Worm (Caenorhabditis elegans) whole organism, young adult: ENCODE results near the gene C08E3.15.

Experiments used
- B0035.1 ChIP-seq: sonication (generic microtip); optimal IDR thresholded peaks from 2 replicates; lab custom pipeline; 2016; ENCODE audit warnings: missing genetic modification characterization, mild to moderate bottlenecking, missing compliant biosample characterization, missing genotype, missing genetic modification reagents
- B0261.1 ChIP-seq: sonication (generic microtip); optimal IDR thresholded peaks from 2 replicates; lab custom pipeline; 2016; ENCODE audit warnings: mild to moderate bottlenecking, missing genetic modification characterization, moderate library complexity, missing compliant biosample characterization
- C17E4.6 ChIP-seq: fragments of 200-800 bp; sonication (Bioruptor generic); IDR thresholded peaks from 2 replicates; pipeline ENCODE4 v1.3.6; 2022; ENCODE audit warnings: missing genetic modification reagents, missing genetic modification characterization, missing compliant biosample characterization
- D2030.7 ChIP-seq: fragments of 200-800 bp; sonication (Bioruptor generic); IDR thresholded peaks from 2 replicates; pipeline ENCODE4 v1.3.6; 2022; ENCODE audit warnings: missing genetic modification reagents, missing genetic modification characterization, missing compliant biosample characterization
- F10E7.11 ChIP-seq: sonication (generic microtip); optimal IDR thresholded peaks from 2 replicates; lab custom pipeline; 2017; ENCODE audit warnings: mild to moderate bottlenecking, missing genetic modification characterization, moderate library complexity, missing compliant biosample characterization
- F23B12.7 ChIP-seq: sonication (generic microtip); optimal IDR thresholded peaks from 2 replicates; lab custom pipeline; 2017; ENCODE audit warnings: missing genetic modification characterization, mild to moderate bottlenecking, missing compliant biosample characterization, antibody characterized with exemption, moderate library complexity; ENCODE audit not compliant: insufficient read depth
- F33H1.4 ChIP-seq: fragments of 200-800 bp; sonication (Bioruptor generic); IDR thresholded peaks from 2 replicates; pipeline ENCODE4 v1.3.6; 2022; ENCODE audit warnings: missing genetic modification reagents, missing genetic modification characterization, missing compliant biosample characterization
- F39B2.1 ChIP-seq: fragments of 200-800 bp; sonication (Bioruptor generic); IDR thresholded peaks from 2 replicates; pipeline ENCODE4 v1.3.6; 2022; ENCODE audit warnings: missing genetic modification reagents, missing genetic modification characterization, missing compliant biosample characterization
- F49E8.2 ChIP-seq: sonication (generic microtip); optimal IDR thresholded peaks from 3 replicates; lab custom pipeline; 2017; ENCODE audit warnings: missing genetic modification characterization, mild to moderate bottlenecking, missing compliant biosample characterization, antibody characterized with exemption, moderate library complexity; ENCODE audit not compliant: insufficient read depth
- F52B5.7 ChIP-seq: sonication (generic microtip); optimal IDR thresholded peaks from 2 replicates; lab custom pipeline; 2016; ENCODE audit warnings: mild to moderate bottlenecking, missing genetic modification characterization, missing compliant biosample characterization
- K12H6.12 ChIP-seq: fragments of 200-800 bp; sonication (Bioruptor generic); optimal IDR thresholded peaks from 2 replicates; lab custom pipeline; 2018; ENCODE audit warnings: mild to moderate bottlenecking, missing genetic modification characterization, missing compliant biosample characterization
- Y95B8A.8 ChIP-seq: fragments of 200-800 bp; sonication (Bioruptor generic); IDR thresholded peaks from 2 replicates; pipeline ENCODE4 v1.3.6; 2022; ENCODE audit warnings: missing genetic modification reagents, missing genetic modification characterization, missing compliant biosample characterization
- atf-7 ChIP-seq: sonication (generic microtip); optimal IDR thresholded peaks from 2 replicates; lab custom pipeline; 2017; ENCODE audit warnings: mild to moderate bottlenecking, missing genetic modification characterization, missing compliant biosample characterization
- bed-2 ChIP-seq: fragments of 200-800 bp; sonication (Bioruptor generic); IDR thresholded peaks from 2 replicates; pipeline ENCODE4 v1.3.6; 2022; ENCODE audit warnings: missing genetic modification reagents, missing genetic modification characterization, missing compliant biosample characterization
- cebp-2 ChIP-seq: fragments of 200-800 bp; sonication (Bioruptor generic); IDR thresholded peaks from 2 replicates; pipeline ENCODE4 v1.3.6; 2022; ENCODE audit warnings: missing genetic modification characterization, missing compliant biosample characterization
- ceh-40 ChIP-seq: fragments of 200-800 bp; sonication (Bioruptor generic); IDR thresholded peaks from 2 replicates; pipeline ENCODE4 v1.3.6; 2022; ENCODE audit warnings: missing genetic modification characterization, missing compliant biosample characterization
- dox-1 ChIP-seq: fragments of 200-800 bp; sonication (Bioruptor generic); IDR thresholded peaks from 2 replicates; pipeline ENCODE4 v1.3.6; 2022; ENCODE audit warnings: missing genetic modification reagents, missing genetic modification characterization, missing compliant biosample characterization
- ekl-4 ChIP-seq: fragments of 200-800 bp; sonication (Bioruptor generic); IDR thresholded peaks from 2 replicates; pipeline ENCODE4 v1.3.6; 2022; ENCODE audit warnings: missing genetic modification reagents, missing genetic modification characterization, missing compliant biosample characterization
- hlh-12 ChIP-seq: sonication (generic microtip); optimal IDR thresholded peaks from 2 replicates; lab custom pipeline; 2016; ENCODE audit warnings: missing genetic modification characterization, missing compliant biosample characterization
- hmg-1.2 ChIP-seq: fragments of 200-800 bp; sonication (Bioruptor generic); IDR thresholded peaks from 2 replicates; pipeline ENCODE4 v1.3.6; 2022; ENCODE audit warnings: missing genetic modification reagents, missing genetic modification characterization, missing compliant biosample characterization
- lin-26 ChIP-seq: fragments of 200-800 bp; sonication (Bioruptor generic); IDR thresholded peaks from 2 replicates; pipeline ENCODE4 v1.3.6; 2022; ENCODE audit warnings: missing genetic modification reagents, missing genetic modification characterization, missing compliant biosample characterization
- lin-35 ChIP-seq, 3 experiments: fragments of 150-350 bp in 2 of 3; sonication (generic microtip) in 1 of 3; optimal IDR thresholded peaks; 2 replicates each; lab custom pipeline; 2014 to 2018; ENCODE audit warnings: missing biosample characterization in 3 of 3, missing genetic modification characterization in 3 of 3, missing genetic modification reagents in 3 of 3
- lin-54 ChIP-seq: fragments of 200-800 bp; sonication (Bioruptor generic); optimal IDR thresholded peaks from 2 replicates; lab custom pipeline; 2018; ENCODE audit warnings: mild to moderate bottlenecking, missing genetic modification characterization, missing compliant biosample characterization
- lir-1 ChIP-seq: fragments of 200-800 bp; sonication (Bioruptor generic); conservative IDR thresholded peaks from 2 replicates; pipeline ENCODE4 v1.3.6; 2022; ENCODE audit warnings: missing genetic modification reagents, missing genetic modification characterization, missing compliant biosample characterization
- madf-10 ChIP-seq: sonication (generic microtip); optimal IDR thresholded peaks from 2 replicates; lab custom pipeline; 2016; ENCODE audit warnings: mild to moderate bottlenecking, missing genetic modification characterization, missing compliant biosample characterization
- madf-3 ChIP-seq: fragments of 200-800 bp; sonication (Bioruptor generic); IDR thresholded peaks from 2 replicates; pipeline ENCODE4 v1.3.6; 2022; ENCODE audit warnings: missing genetic modification reagents, missing genetic modification characterization, missing compliant biosample characterization
- nfya-2 ChIP-seq: fragments of 200-800 bp; sonication (Bioruptor generic); IDR thresholded peaks from 2 replicates; pipeline ENCODE4 v1.3.6; 2022; ENCODE audit warnings: missing genetic modification reagents, missing genetic modification characterization, missing compliant biosample characterization
- nhr-80 ChIP-seq: sonication (generic microtip); optimal IDR thresholded peaks from 2 replicates; lab custom pipeline; 2016; ENCODE audit warnings: missing genetic modification characterization, missing compliant biosample characterization
- rcor-1 ChIP-seq: fragments of 200-800 bp; sonication (Bioruptor generic); IDR thresholded peaks from 2 replicates; pipeline ENCODE4 v1.3.6; 2022; ENCODE audit warnings: missing genetic modification reagents, missing genetic modification characterization, missing compliant biosample characterization
- rpc-1 ChIP-seq, 2 experiments: fragments of 150-350 bp in 1 of 2; sonication (generic microtip) in 1 of 2; optimal IDR thresholded peaks; 2 replicates each; lab custom pipeline; 2014 to 2018; ENCODE audit warnings: missing biosample characterization in 1 of 2, missing genetic modification characterization in 1 of 2, missing genetic modification reagents in 1 of 2, missing genotype in 1 of 2
- sdz-38 ChIP-seq: sonication (generic microtip); optimal IDR thresholded peaks from 2 replicates; lab custom pipeline; 2016; ENCODE audit warnings: missing genotype, missing genetic modification characterization, missing compliant biosample characterization
- somi-1 ChIP-seq: fragments of 200-800 bp; sonication (Bioruptor generic); optimal IDR thresholded peaks from 2 replicates; lab custom pipeline; 2018; ENCODE audit warnings: mild to moderate bottlenecking, missing genetic modification characterization, missing compliant biosample characterization
- sptf-2 ChIP-seq: fragments of 200-800 bp; sonication (Bioruptor generic); optimal IDR thresholded peaks from 2 replicates; lab custom pipeline; 2018; ENCODE audit warnings: mild to moderate bottlenecking, missing genetic modification characterization, missing compliant biosample characterization
- tbp1 ChIP-seq: fragments of 200-800 bp; sonication (Bioruptor generic); optimal IDR thresholded peaks from 2 replicates; lab custom pipeline; 2018; ENCODE audit warnings: mild to moderate bottlenecking, missing genetic modification characterization, missing compliant biosample characterization
- unc-62 ChIP-seq: fragments of 150-350 bp; optimal IDR thresholded peaks from 2 replicates; lab custom pipeline; 2014; ENCODE audit warnings: missing biosample characterization, missing genetic modification reagents, missing genetic modification characterization
- zfh-2 ChIP-seq: fragments of 200-800 bp; sonication (Bioruptor generic); conservative IDR thresholded peaks from 2 replicates; pipeline ENCODE4 v1.3.6; 2022; ENCODE audit warnings: missing genetic modification reagents, missing genetic modification characterization, missing compliant biosample characterization
- ztf-25 ChIP-seq: fragments of 200-800 bp; sonication (Bioruptor generic); IDR thresholded peaks from 2 replicates; pipeline ENCODE4 v1.3.6; 2022; ENCODE audit warnings: missing genetic modification reagents, missing genetic modification characterization, missing compliant biosample characterization
- ztf-3 ChIP-seq: fragments of 200-800 bp; sonication (Bioruptor generic); optimal IDR thresholded peaks from 2 replicates; lab custom pipeline; 2018; ENCODE audit warnings: mild to moderate bottlenecking, missing genetic modification characterization, missing compliant biosample characterization

C08E3.15 gene

DNA sequence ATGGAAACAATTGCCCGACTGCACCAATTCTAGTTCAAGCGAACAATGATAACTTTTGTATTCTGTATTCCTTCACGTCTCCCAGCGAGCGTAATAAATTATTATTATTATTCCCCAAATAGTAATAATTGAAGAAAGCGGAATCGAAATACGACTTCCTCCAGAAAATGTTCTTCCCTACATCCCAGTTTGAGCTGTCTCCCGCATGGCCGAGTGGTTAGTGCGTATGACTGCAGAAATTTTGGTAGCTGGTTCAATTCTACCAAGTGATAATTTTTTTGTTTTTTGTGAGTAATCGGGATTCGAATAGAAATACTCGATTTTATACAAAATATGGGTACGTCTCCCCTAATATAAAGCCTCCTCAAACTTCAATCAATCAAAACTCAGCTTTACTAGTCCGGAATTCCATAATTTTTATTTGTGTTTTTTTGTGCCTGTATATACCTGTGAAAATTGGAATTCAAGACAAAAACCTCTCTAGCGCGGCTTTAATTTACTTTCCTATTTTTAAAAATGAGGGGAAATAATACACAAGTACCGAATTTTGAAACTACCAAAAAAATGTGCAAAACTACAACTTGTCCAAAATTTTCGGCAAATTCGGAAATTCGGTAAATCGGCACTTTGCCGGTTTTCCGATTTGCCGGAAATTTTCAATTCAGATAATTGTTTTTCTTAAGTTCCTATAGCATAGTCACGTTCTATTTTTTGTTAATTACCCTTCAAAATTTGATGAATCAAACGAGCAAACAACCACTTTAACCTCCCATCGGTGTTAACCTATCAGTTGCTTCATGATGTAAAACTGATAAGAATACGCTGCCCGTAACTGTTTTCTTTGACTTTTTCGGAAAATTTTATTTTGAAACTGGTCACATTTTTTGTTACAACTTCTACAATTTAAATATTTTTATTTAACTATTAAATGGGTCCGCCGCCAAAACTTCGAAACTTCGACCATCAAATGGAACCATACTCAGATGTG, 30.3 kb downstream of the C08E3.15 start, which contains the start of gene bath-46:
Gene bath-46, plus strand, starts transcription at position 806 of the 988 bp plus-strand sequence.
- TF ChIP-seq ztf-25 (GFP tag; lab: Robert Waterston, UW) (0 out of 2 replicates have a peak, but pooled peaks have one; percentile 69), lin-35 (GFP tag; optimal IDR thresholded peaks at IDR 0.05; lab: Kevin White, UChicago) (no peak), K12H6.12 (tag; lab: Kevin White, UChicago) (no peak), madf-10 (tag; lab: Kevin White, UChicago) (no peak), F52B5.7 (no peak), F23B12.7 (tag; lab: Kevin White, UChicago) (no peak), nhr-80 (tag; lab: Kevin White, UChicago) (peak; percentile 38), bed-2 (GFP tag; lab: Robert Waterston, UW) (no peak), zfh-2 (GFP tag; lab: Robert Waterston, UW) (no peak), lin-26 (GFP tag; lab: Robert Waterston, UW) (peak; percentile 77), D2030.7 (GFP tag; lab: Robert Waterston, UW) (no peak), cebp-2 (GFP tag; lab: Robert Waterston, UW) (no peak), F33H1.4 (GFP tag; lab: Robert Waterston, UW) (no peak), hlh-12 (no peak), rpc-1 (optimal IDR thresholded peaks at IDR 0.05; lab: Kevin White, UChicago) (peak; percentile 11), rpc-1 (tag; optimal IDR thresholded peaks at IDR 0.05; lab: Kevin White, UChicago) (peak; percentile 61), hmg-1.2 (GFP tag; lab: Robert Waterston, UW) (no peak), sdz-38 (tag; lab: Kevin White, UChicago) (no peak), sptf-2 (GFP tag; lab: Kevin White, UChicago) (no peak), C17E4.6 (no peak), B0261.1 (tag; lab: Kevin White, UChicago) (peak; percentile 59), ztf-3 (GFP tag; lab: Kevin White, UChicago) (no peak), F39B2.1 (no peak), ekl-4 (GFP tag; lab: Robert Waterston, UW) (no peak), unc-62 (GFP tag; lab: Kevin White, UChicago) (no peak), F10E7.11 (no peak), B0035.1 (tag; lab: Kevin White, UChicago) (no peak), somi-1 (GFP tag; lab: Kevin White, UChicago) (no peak), rcor-1 (GFP tag; lab: Robert Waterston, UW) (0 out of 2 replicates have a peak, but pooled peaks have one; percentile 8), tbp1 (GFP tag; lab: Kevin White, UChicago) (peak; percentile 84), madf-3 (GFP tag; lab: Robert Waterston, UW) (no peak), lin-54 (GFP tag; lab: Kevin White, UChicago) (no peak), F49E8.2 (tag; lab: Kevin White, UChicago) (no peak), lir-1 (no peak), dox-1 (0 out of 2 replicates have a peak, but pooled peaks have one; percentile 24), Y95B8A.8 (GFP tag; lab: Robert Waterston, UW) (0 out of 2 replicates have a peak, but pooled peaks have one; percentile 46), atf-7 (tag; lab: Kevin White, UChicago) (no peak)

DNA sequence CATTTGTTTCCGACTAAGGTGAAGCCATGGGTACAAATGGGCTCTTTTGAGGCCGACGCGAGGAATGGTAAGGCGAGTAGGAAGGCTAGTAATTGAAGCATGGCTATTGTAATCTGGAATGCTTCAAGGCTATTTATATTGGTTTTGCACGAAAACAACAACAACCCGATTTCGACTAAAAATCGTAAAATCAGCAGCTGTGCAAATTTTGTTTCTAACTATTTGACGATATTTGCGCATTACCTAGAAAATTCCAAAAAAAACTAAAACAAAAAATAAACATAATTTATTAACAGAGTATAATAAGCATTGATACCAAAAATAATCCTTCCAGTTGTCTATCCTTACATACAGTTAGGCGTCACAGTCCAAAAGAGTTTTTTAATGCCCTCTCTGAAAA, 32.5 kb downstream of the C08E3.15 start, which contains the start of gene clec-20:
Gene clec-20, minus strand, starts transcription at position 101 of the 400 bp plus-strand sequence.
- TF ChIP-seq nfya-2 (GFP tag; lab: Robert Waterston, UW) (no peak), ceh-40 (no peak)
- TF ChIP-seq, all 124 proteins: peak for 0
